Worm (Caenorhabditis elegans) whole organism, early embryonic: ENCODE measurements around the gene clec-55.

Source experiments
- B0310.2 ChIP-seq: sonication (generic microtip); optimal IDR thresholded peaks from 2 replicates; lab custom pipeline; 2016; ENCODE audit warnings: mild to moderate bottlenecking, missing genetic modification characterization, missing compliant biosample characterization
- F13C5.2 ChIP-seq: sonication (generic microtip); optimal IDR thresholded peaks from 2 replicates; lab custom pipeline; 2017; ENCODE audit warnings: mild to moderate bottlenecking, missing genetic modification characterization, inconsistent platforms, missing compliant biosample characterization
- aly-1 ChIP-seq: sonication (generic microtip); optimal IDR thresholded peaks from 2 replicates; lab custom pipeline; 2016; ENCODE audit warnings: missing genetic modification characterization, missing compliant biosample characterization
- ama-1 ChIP-seq: fragments of 150-350 bp; optimal IDR thresholded peaks from 2 replicates; lab custom pipeline; 2014
- ceh-13 ChIP-seq: fragments of 200-800 bp; sonication (Bioruptor generic); optimal IDR thresholded peaks from 2 replicates; lab custom pipeline; 2018; ENCODE audit warnings: mild to moderate bottlenecking, missing genetic modification characterization, missing compliant biosample characterization
- ceh-36 ChIP-seq: sonication (generic microtip); optimal IDR thresholded peaks from 2 replicates; lab custom pipeline; 2016; ENCODE audit warnings: missing genetic modification characterization, inconsistent platforms, missing compliant biosample characterization
- ets-7 ChIP-seq: sonication (generic microtip); optimal IDR thresholded peaks from 2 replicates; lab custom pipeline; 2016; ENCODE audit warnings: missing genotype, missing genetic modification characterization, missing compliant biosample characterization
- flt-1 ChIP-seq: fragments of 200-800 bp; sonication (Bioruptor generic); IDR thresholded peaks from 2 replicates; pipeline ENCODE4 v1.3.6; 2022; ENCODE audit warnings: missing genetic modification characterization, missing compliant biosample characterization
- hmbx-1 ChIP-seq: sonication (generic microtip); optimal IDR thresholded peaks from 2 replicates; lab custom pipeline; 2016; ENCODE audit warnings: mild to moderate bottlenecking, missing genetic modification characterization, missing compliant biosample characterization
- hmg-4 ChIP-seq: fragments of 200-800 bp; sonication (Bioruptor generic); optimal IDR thresholded peaks from 2 replicates; lab custom pipeline; 2018; ENCODE audit warnings: mild to moderate bottlenecking, missing genetic modification characterization, missing compliant biosample characterization
- hnd-1 ChIP-seq: sonication (generic microtip); optimal IDR thresholded peaks from 2 replicates; lab custom pipeline; 2016; ENCODE audit warnings: missing genetic modification characterization, missing compliant biosample characterization
- scrt-1 ChIP-seq: fragments of 200-800 bp; sonication (Bioruptor generic); IDR thresholded peaks from 2 replicates; pipeline ENCODE4 v1.3.6; 2022; ENCODE audit warnings: missing genetic modification characterization, missing compliant biosample characterization
- sea-1 ChIP-seq: fragments of 200-800 bp; sonication (Bioruptor generic); conservative IDR thresholded peaks from 2 replicates; pipeline ENCODE4 v1.3.6; 2022; ENCODE audit warnings: missing genetic modification characterization, missing compliant biosample characterization
- tbx-11 ChIP-seq: fragments of 200-800 bp; sonication (Bioruptor generic); IDR thresholded peaks from 2 replicates; pipeline ENCODE4 v1.3.6; 2022; ENCODE audit warnings: missing genetic modification characterization, missing compliant biosample characterization
- tbx-37 ChIP-seq: fragments of 200-800 bp; sonication (Bioruptor generic); conservative IDR thresholded peaks from 2 replicates; pipeline ENCODE4 v1.3.6; 2022; ENCODE audit warnings: missing genetic modification reagents, missing genetic modification characterization, missing compliant biosample characterization
- tra-4 ChIP-seq: sonication (generic microtip); optimal IDR thresholded peaks from 2 replicates; lab custom pipeline; 2017; ENCODE audit warnings: missing genetic modification characterization, missing compliant biosample characterization

The clec-55 gene

DNA sequence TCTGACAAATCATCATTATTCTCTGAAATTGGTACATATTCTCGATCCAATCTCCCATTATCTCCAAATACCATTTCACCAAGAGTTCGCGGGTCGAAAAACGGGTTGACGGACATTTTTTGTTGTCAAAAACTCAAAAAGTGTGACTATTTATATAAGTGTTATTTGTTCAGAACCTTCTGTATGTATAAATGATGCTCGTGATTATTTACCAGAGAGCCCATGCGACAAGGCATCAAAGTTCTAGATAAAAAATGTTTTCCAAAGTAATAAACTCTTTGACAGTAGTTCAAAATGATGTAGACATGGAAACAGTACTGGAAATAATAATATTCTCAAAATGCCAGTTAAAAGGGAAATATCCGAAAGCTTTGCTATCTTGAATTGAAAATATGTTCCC is 16.4 kb upstream of the clec-55 start:
- TF ChIP-seq ets-7 (tag; lab: Kevin White, UChicago) (no peak), tbx-11 (GFP tag; lab: Robert Waterston, UW) (no peak), ceh-13 (GFP tag; lab: Kevin White, UChicago) (no peak), ama-1 (lab: Kevin White, UChicago) (no peak), tra-4 (tag; lab: Kevin White, UChicago) (no peak), hnd-1 (tag; lab: Kevin White, UChicago) (no peak), tbx-37 (GFP tag; lab: Robert Waterston, UW) (no peak), scrt-1 (no peak), hmbx-1 (tag; lab: Kevin White, UChicago) (no peak), ceh-36 (tag; lab: Kevin White, UChicago) (no peak)

DNA sequence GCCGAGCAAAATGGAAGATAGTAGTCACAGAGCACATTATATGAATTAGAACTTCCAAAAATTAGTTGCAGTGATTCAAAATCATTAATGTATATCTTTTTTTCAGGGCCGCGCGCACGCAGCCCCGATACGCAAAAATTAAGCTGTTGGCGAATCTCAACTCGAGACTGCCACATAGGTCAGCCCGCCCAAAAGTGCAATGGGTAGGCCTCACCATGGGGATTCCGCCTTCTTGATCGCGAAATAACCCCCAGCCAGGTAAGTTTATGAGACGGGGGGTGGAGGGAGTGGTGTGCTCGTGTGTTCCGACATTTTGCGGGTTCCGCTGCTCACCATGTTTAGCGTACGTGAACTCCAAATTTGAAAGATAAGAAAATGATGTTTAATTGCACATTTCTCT is 16.0 kb upstream of the clec-55 start, which contains the start of gene F08H9.3:
Gene F08H9.3 (minus strand): TSS at position 252 of the 400 bp plus-strand sequence.
- peak; percentile 5 for TF ChIP-seq hmg-4

DNA sequence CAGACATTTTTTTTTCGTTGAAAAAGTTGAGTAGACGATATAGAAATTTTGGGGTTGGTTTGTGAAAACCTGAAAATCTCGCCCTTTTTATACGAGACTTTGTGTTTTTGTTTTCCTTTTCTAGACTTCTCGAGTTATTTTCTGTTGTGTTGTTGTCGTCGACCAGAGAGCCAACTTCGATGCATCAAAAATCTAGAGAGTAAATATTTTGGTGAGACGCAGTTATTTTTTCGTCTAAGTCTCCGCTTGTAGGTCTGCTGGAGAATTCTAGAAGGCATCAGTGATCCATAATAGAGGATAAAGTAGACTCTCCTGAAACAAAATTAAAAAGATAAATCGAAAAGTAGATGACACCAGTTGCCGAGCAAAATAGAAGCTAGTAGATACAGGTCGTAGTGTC is 14.7 kb upstream of the clec-55 start, which contains the start of gene F08H9.4:
Gene F08H9.4 (minus strand): TSS at position 61 of the 400 bp plus-strand sequence.
- no peak for TF ChIP-seq flt-1
- TF ChIP-seq ceh-13 (GFP tag; lab: Kevin White, UChicago): no peak

DNA sequence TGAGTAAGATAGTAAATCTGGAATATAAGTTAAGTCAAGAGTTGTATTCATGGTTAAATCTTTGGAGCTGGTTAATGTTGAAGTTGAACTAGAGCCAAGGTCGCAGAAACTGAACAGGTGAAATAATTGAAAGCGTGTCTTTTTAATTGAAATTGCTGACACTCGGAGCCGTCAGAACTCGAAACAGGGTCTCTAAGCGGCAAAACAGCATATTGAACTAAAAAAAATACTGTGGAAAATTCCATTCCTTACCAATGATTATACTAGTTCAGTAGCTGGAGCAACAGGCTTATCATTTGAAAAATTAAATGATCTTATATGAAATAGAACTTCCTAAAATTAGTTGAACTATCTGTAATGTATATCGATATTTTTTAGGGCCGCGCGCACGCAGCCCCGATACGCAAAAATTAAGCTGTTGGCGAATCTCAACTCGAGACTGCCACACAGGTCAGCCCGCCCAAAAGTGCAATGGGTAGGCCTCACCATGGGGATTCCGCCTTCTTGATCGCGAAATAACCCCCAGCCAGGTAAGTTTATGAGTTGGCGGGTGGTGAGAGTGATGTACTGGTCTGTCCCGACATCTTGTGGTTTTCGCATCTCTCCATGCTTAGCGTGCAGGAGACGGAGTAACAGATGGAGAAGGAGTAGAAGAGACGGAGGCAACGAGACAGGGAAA is 10.7 kb upstream of the clec-55 start, which contains the start of gene srz-97:
Gene srz-97 (minus strand): TSS at position 51 of the 679 bp plus-strand sequence.
- TF ChIP-seq ama-1 (lab: Kevin White, UChicago) (no peak), hmbx-1 (tag; lab: Kevin White, UChicago) (no peak), hmg-4 (no peak), flt-1 (no peak), sea-1 (GFP tag; lab: Robert Waterston, UW) (no peak), ets-7 (tag; lab: Kevin White, UChicago) (no peak), F13C5.2 (tag; lab: Kevin White, UChicago) (no peak), tbx-11 (GFP tag; lab: Robert Waterston, UW) (no peak), aly-1 (tag; lab: Kevin White, UChicago) (no peak), hnd-1 (tag; lab: Kevin White, UChicago) (no peak), tbx-37 (GFP tag; lab: Robert Waterston, UW) (no peak), B0310.2 (tag; lab: Kevin White, UChicago) (no peak)

DNA sequence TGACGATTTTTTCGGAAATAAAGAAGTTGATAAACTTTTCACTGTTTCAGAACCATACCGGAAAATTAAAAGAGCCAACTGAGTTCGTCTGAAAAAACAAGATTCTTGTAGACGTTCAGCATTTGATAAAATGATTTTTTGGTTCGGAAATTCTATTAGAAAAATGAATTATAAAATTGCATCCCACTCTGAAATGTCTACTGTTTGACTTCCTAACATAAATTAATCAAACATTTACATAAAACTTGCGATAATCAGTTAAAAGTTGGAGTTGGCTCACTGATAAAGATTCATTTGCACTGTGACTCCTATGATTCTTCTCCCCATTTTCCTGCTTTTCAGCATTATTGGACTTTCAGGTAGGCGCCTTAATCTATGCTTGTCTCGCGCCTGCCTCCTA is 10.1 kb upstream of the clec-55 start, which contains the start of gene clec-57:
Gene clec-57 (plus strand): TSS at position 301 of the 400 bp plus-strand sequence.
- no peak for TF ChIP-seq ets-7 (tag; lab: Kevin White, UChicago)
- TF ChIP-seq ceh-13 (GFP tag; lab: Kevin White, UChicago): no peak
- no peak for TF ChIP-seq tbx-37 (GFP tag; lab: Robert Waterston, UW)
- TF ChIP-seq scrt-1: no peak
- TF ChIP-seq hmg-4: no peak
- no peak for TF ChIP-seq F13C5.2 (tag; lab: Kevin White, UChicago)
- TF ChIP-seq aly-1 (tag; lab: Kevin White, UChicago): no peak

DNA sequence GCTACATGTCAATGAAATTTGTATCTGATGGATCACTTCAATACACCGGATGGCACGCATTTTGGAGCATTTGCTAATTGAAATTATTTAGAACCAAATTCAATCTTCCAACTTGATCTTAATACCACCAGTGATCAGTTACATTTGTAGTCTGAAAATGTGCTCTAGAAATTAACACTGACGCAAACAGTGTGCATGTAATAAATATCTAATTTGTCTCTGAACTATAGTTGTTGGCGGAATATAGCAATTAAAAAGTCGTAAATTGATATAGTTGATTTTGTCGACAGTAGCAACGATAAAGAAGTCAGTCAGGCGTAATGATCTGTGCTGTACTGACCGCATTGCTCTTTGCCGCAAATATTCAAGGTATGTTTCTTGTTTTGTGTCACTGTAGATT is 6.8 kb upstream of the clec-55 start, which contains the start of gene clec-227:
Gene clec-227 (plus strand): TSS at position 301 of the 400 bp plus-strand sequence.
- TF ChIP-seq scrt-1 (no peak), hnd-1 (tag; lab: Kevin White, UChicago) (no peak), aly-1 (tag; lab: Kevin White, UChicago) (no peak), tra-4 (tag; lab: Kevin White, UChicago) (no peak), B0310.2 (tag; lab: Kevin White, UChicago) (no peak), sea-1 (GFP tag; lab: Robert Waterston, UW) (no peak), hmg-4 (no peak), tbx-11 (GFP tag; lab: Robert Waterston, UW) (no peak)

DNA sequence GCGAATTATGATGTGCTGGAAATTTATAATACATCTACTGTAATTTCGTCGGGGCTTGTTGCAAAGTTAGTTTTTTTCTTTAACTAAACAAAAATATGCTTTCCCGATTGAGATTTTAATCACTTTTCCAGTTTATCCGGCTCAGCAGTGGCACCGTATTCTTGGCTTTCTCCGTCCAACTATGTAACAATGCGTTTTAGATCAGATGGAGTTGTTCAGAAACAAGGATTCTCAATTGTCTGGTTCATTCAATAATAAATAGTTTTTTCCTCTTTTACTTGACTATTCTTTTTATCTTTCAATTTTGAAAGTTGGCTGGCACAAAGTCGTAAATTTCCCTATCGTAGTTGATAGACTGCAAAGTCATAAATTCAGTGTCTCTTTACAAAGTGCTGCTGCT is 5.0 kb upstream of the clec-55 start, which contains the start of gene clec-56:
Gene clec-56 (plus strand): TSS at position 301 of the 400 bp plus-strand sequence.
- TF ChIP-seq hmbx-1 (tag; lab: Kevin White, UChicago): no peak
- TF ChIP-seq ama-1 (lab: Kevin White, UChicago): no peak
- TF ChIP-seq tra-4 (tag; lab: Kevin White, UChicago): no peak
- no peak for TF ChIP-seq flt-1
- no peak for TF ChIP-seq hnd-1 (tag; lab: Kevin White, UChicago)
- no peak for TF ChIP-seq scrt-1

DNA sequence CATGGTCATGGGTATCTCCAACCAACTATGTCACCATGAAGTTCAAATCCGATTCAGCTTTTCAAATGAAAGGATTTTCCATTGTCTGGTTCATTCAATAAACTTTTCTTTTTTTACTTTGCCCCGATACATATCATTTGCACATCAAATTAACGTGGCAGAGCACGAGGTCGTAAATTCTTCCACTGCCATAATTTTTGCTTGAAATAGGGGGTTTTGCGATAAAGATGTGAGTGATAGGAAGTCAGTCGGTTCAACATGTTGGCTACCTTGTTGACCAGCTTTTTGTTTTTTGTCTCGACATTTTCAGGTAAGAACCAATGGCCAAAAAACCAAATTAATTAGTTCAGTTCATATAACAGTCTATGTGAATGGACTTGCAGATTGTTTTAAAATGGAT is 2.4 kb upstream of the clec-55 start, which contains the start of gene clec-54:
Gene clec-54 (plus strand): TSS at position 224 of the 400 bp plus-strand sequence.
- no peak for TF ChIP-seq ama-1 (lab: Kevin White, UChicago)

DNA sequence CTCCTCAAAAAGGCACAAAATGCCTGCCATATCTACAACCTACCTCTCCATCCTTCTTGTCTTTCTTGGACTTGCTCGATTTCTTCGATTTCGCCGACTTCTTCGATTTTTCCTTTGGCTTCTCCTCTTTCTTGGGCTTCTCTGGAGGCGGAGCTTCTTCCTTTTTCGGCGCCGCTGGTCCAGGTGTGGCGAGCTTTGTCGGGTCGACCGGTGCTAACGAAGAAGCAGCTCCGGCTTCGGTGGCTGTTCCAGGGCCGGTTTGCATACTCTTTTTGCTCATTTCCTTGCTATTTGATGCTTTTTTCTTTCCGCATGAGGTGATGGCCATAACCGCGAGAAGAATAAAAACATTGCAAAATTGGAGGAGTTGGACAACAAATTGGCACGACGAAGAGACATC is 1.5 kb downstream of the clec-55 start:
- TF ChIP-seq flt-1 (no peak), hmg-4 (no peak), ceh-36 (tag; lab: Kevin White, UChicago) (no peak), tra-4 (tag; lab: Kevin White, UChicago) (no peak)
